Worm (Caenorhabditis elegans): ENCODE data around the gene str-61.

- no peak for TF ChIP-seq egl-13 (tag; optimal IDR thresholded peaks at IDR 0.05)
- TF ChIP-seq skn-1 (tag; optimal IDR thresholded peaks at IDR 0.05) = no peak
- TF ChIP-seq lir-3 (tag; optimal IDR thresholded peaks at IDR 0.05; ENCODE audit: poor library complexity) = no peak
- TF ChIP-seq nhr-11 (tag; optimal IDR thresholded peaks at IDR 0.05) = no peak
- TF ChIP-seq nhr-237 (tag; optimal IDR thresholded peaks at IDR 0.05) = no peak
- no peak for TF ChIP-seq fos-1 (tag; optimal IDR thresholded peaks at IDR 0.05)
- TF ChIP-seq zag-1 (tag; optimal IDR thresholded peaks at IDR 0.05) = no peak
- no peak for TF ChIP-seq mep-1 (tag; optimal IDR thresholded peaks at IDR 0.05)
- TF ChIP-seq swsn-7 (tag; optimal IDR thresholded peaks at IDR 0.05) = no peak
These were observed 16.1 kb upstream of the str-61 start, which contains the start of gene srz-102 for ce11 chrV:16687227-16687626.

Measured in whole organism, L1 larva.